Fruit fly (Drosophila melanogaster) whole organism, embryonic: ENCODE data around the gene parvin.

Experiments
- Aef1 ChIP-seq: fragments of 200-800 bp; sonication (Bioruptor generic); IDR thresholded peaks from 3 replicates; pipeline ENCODE4 v1.3.6; 2022; ENCODE audit warnings: missing biosample characterization, missing genetic modification characterization
- Bdp1 ChIP-seq: fragments of 200-800 bp; sonication (Bioruptor generic); optimal IDR thresholded peaks from 3 replicates; lab custom pipeline; 2016; ENCODE audit warnings: missing biosample characterization, missing genetic modification characterization
- CG10462 ChIP-seq: fragments of 200-800 bp; sonication (Bioruptor generic); optimal IDR thresholded peaks from 2 replicates; lab custom pipeline; 2016; ENCODE audit warnings: missing biosample characterization, missing genetic modification characterization
- CG10959 ChIP-seq: fragments of 200-800 bp; sonication (Bioruptor generic); IDR thresholded peaks from 2 replicates; pipeline ENCODE4 v1.3.6; 2022; ENCODE audit warnings: missing biosample characterization, missing genetic modification characterization
- CG11696 ChIP-seq: fragments of 200-800 bp; sonication (Bioruptor generic); IDR thresholded peaks from 2 replicates; pipeline ENCODE4 v1.3.6; 2022; ENCODE audit warnings: missing biosample characterization, missing genetic modification characterization
- CG13123 ChIP-seq: fragments of 200-800 bp; sonication (Bioruptor generic); optimal IDR thresholded peaks from 2 replicates; lab custom pipeline; 2016; ENCODE audit warnings: missing biosample characterization, missing genetic modification characterization
- CG13624 ChIP-seq: fragments of 200-800 bp; sonication (Bioruptor generic); optimal IDR thresholded peaks from 2 replicates; lab custom pipeline; 2016; ENCODE audit warnings: missing biosample characterization, missing genetic modification characterization
- CG14441 ChIP-seq: fragments of 200-800 bp; sonication (Bioruptor generic); IDR thresholded peaks from 2 replicates; pipeline ENCODE4 v1.3.6; 2022; ENCODE audit warnings: missing biosample characterization, missing genetic modification characterization
- CG14965 ChIP-seq: fragments of 200-800 bp; sonication (Bioruptor generic); optimal IDR thresholded peaks from 2 replicates; lab custom pipeline; 2016; ENCODE audit warnings: missing biosample characterization, missing genetic modification characterization, borderline replicate concordance
- CG15479 ChIP-seq: fragments of 200-800 bp; sonication (Bioruptor generic); optimal IDR thresholded peaks from 3 replicates; lab custom pipeline; 2019; ENCODE audit warnings: missing biosample characterization, mild to moderate bottlenecking, missing genetic modification characterization, moderate library complexity
- CG16813 ChIP-seq: fragments of 200-800 bp; sonication (Bioruptor generic); IDR thresholded peaks from 3 replicates; pipeline ENCODE4 v1.3.6; 2022; ENCODE audit warnings: missing biosample characterization, missing genetic modification characterization; ENCODE audit not compliant: partially characterized antibody
- CG17186 ChIP-seq: fragments of 200-800 bp; sonication (Bioruptor generic); optimal IDR thresholded peaks from 3 replicates; lab custom pipeline; 2017; ENCODE audit warnings: missing biosample characterization, missing genetic modification reagents, missing genetic modification characterization
- CG17361 ChIP-seq: fragments of 200-800 bp; sonication (Bioruptor generic); IDR thresholded peaks from 3 replicates; pipeline ENCODE4 v1.3.6; 2022; ENCODE audit warnings: missing biosample characterization, missing genetic modification characterization
- CG30020 ChIP-seq: fragments of 200-800 bp; optimal IDR thresholded peaks from 2 replicates; lab custom pipeline; 2019; ENCODE audit warnings: missing biosample characterization, mild to moderate bottlenecking, missing genetic modification characterization, moderate library complexity
- CG3065 ChIP-seq: fragments of 200-800 bp; sonication (Bioruptor generic); optimal IDR thresholded peaks from 2 replicates; lab custom pipeline; 2016; ENCODE audit warnings: missing biosample characterization, missing genetic modification characterization
- CG31365 ChIP-seq: fragments of 200-800 bp; sonication (Bioruptor generic); optimal IDR thresholded peaks from 2 replicates; lab custom pipeline; 2018; ENCODE audit warnings: missing biosample characterization, mild to moderate bottlenecking, missing genetic modification characterization
- CG31441 ChIP-seq: fragments of 200-800 bp; sonication (Bioruptor generic); IDR thresholded peaks from 2 replicates; pipeline ENCODE4 v1.3.6; 2022; ENCODE audit warnings: missing biosample characterization, missing genetic modification characterization
- CG4820 ChIP-seq: fragments of 200-800 bp; sonication (Bioruptor generic); optimal IDR thresholded peaks from 3 replicates; lab custom pipeline; 2016; ENCODE audit warnings: missing biosample characterization, missing genetic modification characterization
- CG6765 ChIP-seq: fragments of 200-800 bp; sonication (Bioruptor generic); optimal IDR thresholded peaks from 3 replicates; lab custom pipeline; 2017; ENCODE audit warnings: missing biosample characterization, mild to moderate bottlenecking, missing genetic modification characterization
- CG7556 ChIP-seq: fragments of 200-800 bp; sonication (Bioruptor generic); optimal IDR thresholded peaks from 2 replicates; lab custom pipeline; 2017; ENCODE audit warnings: missing biosample characterization, mild to moderate bottlenecking, missing genetic modification characterization
- CG7987 ChIP-seq: fragments of 200-800 bp; sonication (Bioruptor generic); optimal IDR thresholded peaks from 2 replicates; lab custom pipeline; 2018; ENCODE audit warnings: missing biosample characterization, mild to moderate bottlenecking, missing genetic modification characterization, moderate library complexity
- CG8765 ChIP-seq: fragments of 200-800 bp; sonication (Bioruptor generic); IDR thresholded peaks from 2 replicates; pipeline ENCODE4 v1.3.6; 2022; ENCODE audit warnings: missing biosample characterization, missing genetic modification characterization
- Dip2 ChIP-seq: fragments of 200-800 bp; sonication (Bioruptor generic); IDR thresholded peaks from 2 replicates; pipeline ENCODE4 v1.3.6; 2022; ENCODE audit warnings: missing biosample characterization, missing genetic modification characterization
- Drgx ChIP-seq: fragments of 200-800 bp; sonication (Bioruptor generic); IDR thresholded peaks from 2 replicates; pipeline ENCODE4 v1.3.6; 2022; ENCODE audit warnings: missing biosample characterization, missing genetic modification characterization
- Ets65A ChIP-seq: fragments of 200-800 bp; sonication (Bioruptor generic); peaks from one replicate; lab custom pipeline; 2016; ENCODE audit warnings: missing biosample characterization, missing genetic modification characterization
- Ets97D ChIP-seq: fragments of 200-800 bp; sonication (Bioruptor generic); optimal IDR thresholded peaks from 3 replicates; lab custom pipeline; 2016; ENCODE audit warnings: missing biosample characterization, missing genetic modification characterization
- Fer2 ChIP-seq: fragments of 200-800 bp; sonication (Bioruptor generic); optimal IDR thresholded peaks from 2 replicates; lab custom pipeline; 2018; ENCODE audit warnings: missing biosample characterization, mild to moderate bottlenecking, missing genetic modification characterization, moderate library complexity
- HLH54F ChIP-seq: fragments of 200-800 bp; sonication (Bioruptor generic); optimal IDR thresholded peaks from 3 replicates; lab custom pipeline; 2016; ENCODE audit warnings: missing biosample characterization, missing genetic modification characterization
- HLHmδ ChIP-seq: fragments of 200-800 bp; sonication (Bioruptor generic); optimal IDR thresholded peaks from 2 replicates; lab custom pipeline; 2018; ENCODE audit warnings: missing biosample characterization, mild to moderate bottlenecking, missing genetic modification characterization, moderate library complexity
- Lpt ChIP-seq: fragments of >200 bp; optimal IDR thresholded peaks from 2 replicates; lab custom pipeline; 2018; ENCODE audit warnings: missing biosample characterization, missing genetic modification characterization
- Myb ChIP-seq: fragments of 200-800 bp; sonication (Bioruptor generic); optimal IDR thresholded peaks from 2 replicates; lab custom pipeline; 2016; ENCODE audit warnings: missing biosample characterization, missing genetic modification characterization
- Oli ChIP-seq: fragments of 200-800 bp; sonication (Bioruptor generic); optimal IDR thresholded peaks from 2 replicates; lab custom pipeline; 2018; ENCODE audit warnings: missing biosample characterization, mild to moderate bottlenecking, missing genetic modification characterization, moderate library complexity
- cad ChIP-seq: fragments of >200 bp; optimal IDR thresholded peaks from 2 replicates; lab custom pipeline; 2017; ENCODE audit warnings: missing biosample characterization, missing genetic modification characterization
- cas ChIP-seq: fragments of 200-800 bp; sonication (Bioruptor generic); IDR thresholded peaks from 2 replicates; pipeline ENCODE4 v1.3.6; 2022; ENCODE audit warnings: missing biosample characterization, missing genetic modification characterization
- cg ChIP-seq: fragments of 200-800 bp; sonication (Bioruptor generic); optimal IDR thresholded peaks from 3 replicates; lab custom pipeline; 2019; ENCODE audit warnings: missing biosample characterization, mild to moderate bottlenecking, missing genetic modification characterization, moderate library complexity
- ci ChIP-seq: fragments of 200-800 bp; sonication (Bioruptor generic); IDR thresholded peaks from 3 replicates; pipeline ENCODE4 v1.3.6; 2022; ENCODE audit warnings: missing biosample characterization, missing genetic modification characterization
- corto ChIP-seq: fragments of 200-800 bp; sonication (Bioruptor generic); optimal IDR thresholded peaks from 2 replicates; lab custom pipeline; 2016; ENCODE audit warnings: missing biosample characterization, mild to moderate bottlenecking, missing genetic modification characterization, moderate library complexity
- dan ChIP-seq: fragments of 200-800 bp; sonication (Bioruptor generic); IDR thresholded peaks from 2 replicates; pipeline ENCODE4 v1.3.6; 2022; ENCODE audit warnings: missing biosample characterization, missing genetic modification characterization
- eve ChIP-seq, 2 experiments: fragments of >200 bp; optimal IDR thresholded peaks; 2 replicates each; lab custom pipeline; 2017; ENCODE audit warnings: missing biosample characterization in 2 of 2, missing genetic modification characterization in 2 of 2
- gce ChIP-seq: fragments of 200-800 bp; sonication (Bioruptor generic); IDR thresholded peaks from 3 replicates; pipeline ENCODE4 v1.3.6; 2022; ENCODE audit warnings: missing biosample characterization, missing genetic modification characterization
- gcm ChIP-seq: fragments of 200-800 bp; sonication (Bioruptor generic); optimal IDR thresholded peaks from 2 replicates; lab custom pipeline; 2019; ENCODE audit warnings: missing biosample characterization, mild to moderate bottlenecking, missing genetic modification characterization, moderate library complexity
- gsb ChIP-seq: fragments of 200-800 bp; sonication (Bioruptor generic); IDR thresholded peaks from 2 replicates; pipeline ENCODE4 v1.3.6; 2022; ENCODE audit warnings: missing biosample characterization, missing genetic modification characterization
- hbn ChIP-seq: fragments of 200-800 bp; sonication (Bioruptor generic); IDR thresholded peaks from 2 replicates; pipeline ENCODE4 v1.3.6; 2022; ENCODE audit warnings: missing biosample characterization, missing genetic modification characterization; ENCODE audit not compliant: partially characterized antibody
- lbe ChIP-seq: fragments of 200-800 bp; sonication (Bioruptor generic); optimal IDR thresholded peaks from 2 replicates; lab custom pipeline; 2016; ENCODE audit warnings: missing biosample characterization, mild to moderate bottlenecking, missing genetic modification characterization
- lola ChIP-seq, 3 experiments: fragments of >200 bp in 2 of 3; fragments of 200-800 bp in 1 of 3; sonication (Bioruptor generic) in 1 of 3; optimal IDR thresholded peaks; 2 replicates each; lab custom pipeline; 2017 to 2019; ENCODE audit warnings: missing biosample characterization in 3 of 3, missing genetic modification characterization in 3 of 3, mild to moderate bottlenecking in 1 of 3, moderate library complexity in 1 of 3
- mld ChIP-seq: fragments of 200-800 bp; sonication (Bioruptor generic); IDR thresholded peaks from 3 replicates; pipeline ENCODE4 v1.3.6; 2022; ENCODE audit warnings: missing biosample characterization, missing genetic modification characterization; ENCODE audit not compliant: partially characterized antibody
- pros ChIP-seq: fragments of 200-800 bp; sonication (Bioruptor generic); optimal IDR thresholded peaks from 3 replicates; lab custom pipeline; 2019; ENCODE audit warnings: missing biosample characterization, mild to moderate bottlenecking, missing genetic modification characterization, moderate library complexity
- pum ChIP-seq: fragments of 200-800 bp; sonication (Bioruptor generic); optimal IDR thresholded peaks from 2 replicates; lab custom pipeline; 2016; ENCODE audit warnings: missing biosample characterization, missing genetic modification characterization
- twi ChIP-seq: fragments of 200-800 bp; optimal IDR thresholded peaks from 2 replicates; lab custom pipeline; 2019; ENCODE audit warnings: missing biosample characterization, mild to moderate bottlenecking, missing genetic modification characterization, moderate library complexity
- unpg ChIP-seq: fragments of 200-800 bp; sonication (Bioruptor generic); optimal IDR thresholded peaks from 3 replicates; lab custom pipeline; 2018; ENCODE audit warnings: missing biosample characterization, mild to moderate bottlenecking, missing genetic modification characterization, moderate library complexity
- wor ChIP-seq: fragments of 200-800 bp; sonication (Bioruptor generic); IDR thresholded peaks from 2 replicates; pipeline ENCODE4 v1.3.6; 2022; ENCODE audit warnings: missing biosample characterization, missing genetic modification characterization

parvin gene

DNA sequence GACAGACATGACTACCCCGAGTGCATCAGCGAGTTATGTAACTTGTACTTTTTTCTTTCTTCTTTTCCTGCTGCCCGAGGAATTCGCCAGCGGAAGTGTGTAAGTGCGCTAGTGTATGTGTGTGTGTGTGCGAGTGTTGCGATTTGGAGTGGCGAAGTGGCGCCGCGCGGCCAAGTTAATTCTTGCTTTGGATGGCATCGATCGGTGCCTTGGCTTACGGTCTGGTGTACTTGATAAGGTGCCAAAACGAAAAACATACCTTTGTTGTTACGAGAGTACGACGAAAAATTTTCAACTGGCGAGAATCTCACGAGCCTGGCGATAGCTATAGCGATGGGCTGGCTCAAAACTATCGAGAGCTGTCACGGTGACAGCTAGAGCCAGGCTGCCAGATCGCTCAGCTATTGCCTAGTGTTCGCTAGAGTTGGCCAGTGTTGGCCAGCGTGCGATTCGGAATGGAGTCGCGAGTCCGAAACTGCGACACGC is 1.8 kb upstream of the parvin start, which contains the start of the genes CG18809, COX6B, CG33932 and Rpp20 (continued):
- TF ChIP-seq HLHmδ (peak; percentile 14), CG15479 (GFP tag; lab: Kevin White, UChicago) (peak; percentile 39), CG10959 (GFP tag; lab: Robert Waterston, UW) (no peak), CG7556 (GFP tag; lab: Kevin White, UChicago) (peak; percentile 3), Oli (tag; lab: Kevin White, UChicago) (peak; percentile 14), CG4820 (GFP tag; lab: Kevin White, UChicago) (peak; percentile 28), CG6765 (peak; percentile 51), hbn (GFP tag; lab: Robert Waterston, UW) (peak; percentile 91), Ets97D (GFP tag; lab: Kevin White, UChicago) (peak; percentile 96), corto (GFP tag; lab: Kevin White, UChicago) (no peak), unpg (GFP tag; lab: Kevin White, UChicago) (peak; percentile 31), Ets65A (GFP tag; lab: Kevin White, UChicago) (peak; percentile 98), CG13624 (GFP tag; lab: Kevin White, UChicago) (peak; percentile 83), gsb (GFP tag; lab: Robert Waterston, UW) (no peak), Myb (peak; percentile 78), CG31365 (tag; lab: Kevin White, UChicago) (no peak), gce (GFP tag; lab: Robert Waterston, UW) (0 out of 3 replicates have a peak, but pooled peaks have one; percentile 46), gcm (no peak), CG14965 (GFP tag; lab: Kevin White, UChicago) (no peak), mld (GFP tag; lab: Robert Waterston, UW) (peak; percentile 90), Drgx (GFP tag; lab: Robert Waterston, UW) (0 out of 2 replicates have a peak, but pooled peaks have one; percentile 48), CG16813 (GFP tag; lab: Robert Waterston, UW) (peak; percentile 97), Dip2 (GFP tag; lab: Robert Waterston, UW) (no peak), CG8765 (GFP tag; lab: Robert Waterston, UW) (peak; percentile 40; the same call in 1 of the 2 replicates), pum (peak; percentile 62), CG11696 (GFP tag; lab: Robert Waterston, UW) (no peak), CG31441 (no peak; the same call in 1 of the 2 replicates), Lpt (GFP tag; lab: Kevin White, UChicago) (no peak), lola (GFP tag; optimal IDR thresholded peaks at IDR 0.05; lab: Kevin White, UChicago) (no peak), Aef1 (GFP tag; lab: Robert Waterston, UW) (no peak), Fer2 (tag; lab: Kevin White, UChicago) (peak; percentile 27), twi (tag; lab: Kevin White, UChicago) (peak; percentile 18), CG30020 (tag; lab: Kevin White, UChicago) (peak; percentile 5), CG7987 (GFP tag; lab: Kevin White, UChicago) (peak; percentile 11), CG14441 (GFP tag; lab: Robert Waterston, UW) (peak; percentile 26; the same call in 1 of the 2 replicates), cad (no peak), CG10462 (GFP tag; lab: Kevin White, UChicago) (peak; percentile 9), cg (GFP tag; lab: Kevin White, UChicago) (peak; percentile 78), cas (GFP tag; lab: Robert Waterston, UW) (0 out of 2 replicates have a peak, but pooled peaks have one; percentile 55), dan (no peak), lbe (GFP tag; lab: Kevin White, UChicago) (peak; percentile 68), HLH54F (GFP tag; lab: Kevin White, UChicago) (peak; percentile 70), wor (GFP tag; lab: Robert Waterston, UW) (no peak), ci (GFP tag; lab: Robert Waterston, UW) (peak; percentile 83), CG17186 (GFP tag; lab: Kevin White, UChicago) (peak; percentile 70), CG17361 (GFP tag; lab: Robert Waterston, UW) (peak; percentile 20; the same call in 1 of the 3 replicates), pros (GFP tag; lab: Kevin White, UChicago) (no peak), CG13123 (GFP tag; lab: Kevin White, UChicago) (peak; percentile 35), eve (GFP tag; optimal IDR thresholded peaks at IDR 0.05; lab: Kevin White, UChicago) (no peak), Bdp1 (GFP tag; lab: Kevin White, UChicago) (peak; percentile 63), CG3065 (GFP tag; lab: Kevin White, UChicago) (no peak)
